Worm (Caenorhabditis elegans) whole organism, dauer: ENCODE measurements around the gene C35A5.8.

ENCODE experiments used
- unc-62 ChIP-seq: sonication (generic microtip); optimal IDR thresholded peaks from 2 replicates; lab custom pipeline; 2017; ENCODE audit warnings: missing biosample characterization, missing genetic modification reagents, missing genetic modification characterization

C35A5.8 gene

ce11 chrV:10540024-10540423 lies 14.3 kb upstream of the C35A5.8 start, which contains the start of gene degt-1:
TSS of gene degt-1 (plus strand) at chrV:10540324.
- no peak for TF ChIP-seq unc-62 (GFP tag; lab: Kevin White, UChicago)

- no peak for TF ChIP-seq unc-62 (GFP tag; lab: Kevin White, UChicago)
Measured at ce11 chrV:10539114-10539513, 13.4 kb upstream of the C35A5.8 start, which contains the start of gene F25D1.8. TSS of gene F25D1.8 (plus strand) at chrV:10539414.

ce11 chrV:10536808-10537207 lies 11.1 kb upstream of the C35A5.8 start:
- TF ChIP-seq unc-62 (GFP tag; lab: Kevin White, UChicago): no peak

ce11 chrV:10536095-10536691 lies 10.5 kb upstream of the C35A5.8 start, which contains the start of gene ppm-1.A:
TSS of gene ppm-1.A (minus strand) at chrV:10536388.
- TF ChIP-seq unc-62 (GFP tag; lab: Kevin White, UChicago): no peak

ce11 chrV:10535325-10535724 lies 9.6 kb upstream of the C35A5.8 start:
- TF ChIP-seq unc-62 (GFP tag; lab: Kevin White, UChicago): no peak

- TF ChIP-seq unc-62 (GFP tag; lab: Kevin White, UChicago): no peak
Measured at ce11 chrV:10532725-10533124, 7.0 kb upstream of the C35A5.8 start, which contains the start of gene txt-10. TSS of gene txt-10 (minus strand) at chrV:10532825.

ce11 chrV:10529600-10529999 lies 3.9 kb upstream of the C35A5.8 start:
- TF ChIP-seq unc-62 (GFP tag; lab: Kevin White, UChicago): no peak

ce11 chrV:10528500-10528899 lies 2.8 kb upstream of the C35A5.8 start, which contains the start of gene F25D1.3:
TSS of gene F25D1.3 (plus strand) at chrV:10528724.
- no peak for TF ChIP-seq unc-62 (GFP tag; lab: Kevin White, UChicago)

ce11 chrV:10516702-10517101 lies 9.0 kb downstream of the C35A5.8 start:
- no peak for TF ChIP-seq unc-62 (GFP tag; lab: Kevin White, UChicago)

ce11 chrV:10514271-10514670 lies 11.4 kb downstream of the C35A5.8 start, which contains the start of gene dmsr-8:
TSS of gene dmsr-8 (minus strand) at chrV:10514371.
- TF ChIP-seq unc-62 (GFP tag; lab: Kevin White, UChicago): no peak

- no peak for TF ChIP-seq unc-62 (GFP tag; lab: Kevin White, UChicago)
Measured at ce11 chrV:10508855-10509254, 16.9 kb downstream of the C35A5.8 start, which contains the start of gene C35A5.6. TSS of gene C35A5.6 (plus strand) at chrV:10509137.

- no peak for TF ChIP-seq unc-62 (GFP tag; lab: Kevin White, UChicago)
Measured at ce11 chrV:10505553-10505952, 20.2 kb downstream of the C35A5.8 start, which contains the start of gene C35A5.5. TSS of gene C35A5.5 (plus strand) at chrV:10505853.

- TF ChIP-seq unc-62 (GFP tag; lab: Kevin White, UChicago): no peak
Measured at ce11 chrV:10503893-10504292, 21.8 kb downstream of the C35A5.8 start, which contains the start of gene C35A5.10. TSS of gene C35A5.10 (plus strand) at chrV:10504193.

ce11 chrV:10503011-10503410 lies 22.7 kb downstream of the C35A5.8 start, which contains the start of gene C35A5.11:
TSS of gene C35A5.11 (minus strand) at chrV:10503111.
- no peak for TF ChIP-seq unc-62 (GFP tag; lab: Kevin White, UChicago)

- TF ChIP-seq unc-62 (GFP tag; lab: Kevin White, UChicago): no peak
Measured at ce11 chrV:10501295-10501694, 24.4 kb downstream of the C35A5.8 start, which contains the start of gene C35A5.3. TSS of gene C35A5.3 (minus strand) at chrV:10501395.

- TF ChIP-seq unc-62 (GFP tag; lab: Kevin White, UChicago): no peak
Measured at ce11 chrV:10496733-10497132, 29.0 kb downstream of the C35A5.8 start, which contains the start of gene C35A5.4. TSS of gene C35A5.4 (plus strand) at chrV:10497033.

- TF ChIP-seq unc-62 (GFP tag; lab: Kevin White, UChicago): no peak
Measured at ce11 chrV:10493150-10493549, 32.6 kb downstream of the C35A5.8 start, which contains the start of gene ugt-33. TSS of gene ugt-33 (plus strand) at chrV:10493409.
